Fruit fly (Drosophila melanogaster) whole organism, embryonic: ENCODE data around the gene yellow-e3.

Experiments used
- Atf-2 ChIP-seq: fragments of 200-800 bp; sonication (Bioruptor generic); optimal IDR thresholded peaks from 2 replicates; lab custom pipeline; 2016; ENCODE audit warnings: missing biosample characterization, missing genetic modification characterization
- Atf3 ChIP-seq: fragments of 200-800 bp; sonication (Bioruptor generic); optimal IDR thresholded peaks from 3 replicates; lab custom pipeline; 2016; ENCODE audit warnings: missing biosample characterization, missing genetic modification characterization
- Awh ChIP-seq: fragments of 200-800 bp; sonication (Bioruptor generic); IDR thresholded peaks from 2 replicates; pipeline ENCODE4, ENCODE4 v1.3.6; 2022; ENCODE audit warnings: missing biosample characterization, missing genetic modification characterization
- CG11456 ChIP-seq: fragments of 200-800 bp; sonication (Bioruptor generic); IDR thresholded peaks from 3 replicates; pipeline ENCODE4 v1.3.6; 2022; ENCODE audit warnings: missing biosample characterization, missing genetic modification characterization
- CG11696 ChIP-seq: fragments of 200-800 bp; sonication (Bioruptor generic); IDR thresholded peaks from 2 replicates; pipeline ENCODE4 v1.3.6; 2022; ENCODE audit warnings: missing biosample characterization, missing genetic modification characterization
- CG12391 ChIP-seq: fragments of 200-800 bp; sonication (Bioruptor generic); optimal IDR thresholded peaks from 3 replicates; lab custom pipeline; 2018; ENCODE audit warnings: missing biosample characterization, mild to moderate bottlenecking, missing genetic modification characterization, moderate library complexity
- CG13123 ChIP-seq: fragments of 200-800 bp; sonication (Bioruptor generic); optimal IDR thresholded peaks from 2 replicates; lab custom pipeline; 2016; ENCODE audit warnings: missing biosample characterization, missing genetic modification characterization
- CG13296 ChIP-seq: fragments of 200-800 bp; sonication (Bioruptor generic); optimal IDR thresholded peaks from 3 replicates; lab custom pipeline; 2018; ENCODE audit warnings: missing biosample characterization, mild to moderate bottlenecking, missing genetic modification characterization
- CG14710 ChIP-seq: fragments of 200-800 bp; sonication (Bioruptor generic); optimal IDR thresholded peaks from 3 replicates; lab custom pipeline; 2019; ENCODE audit warnings: missing biosample characterization, mild to moderate bottlenecking, missing genetic modification characterization, moderate library complexity
- CG14860 ChIP-seq: fragments of 200-800 bp; sonication (Bioruptor generic); IDR thresholded peaks from 3 replicates; pipeline ENCODE4 v1.3.6; 2022; ENCODE audit warnings: missing biosample characterization, missing genetic modification characterization; ENCODE audit not compliant: partially characterized antibody
- CG17359 ChIP-seq: fragments of 200-800 bp; sonication (Bioruptor generic); optimal IDR thresholded peaks from 3 replicates; lab custom pipeline; 2018; ENCODE audit warnings: missing biosample characterization, mild to moderate bottlenecking, missing genetic modification characterization, moderate library complexity
- CG18476 ChIP-seq: fragments of 200-800 bp; sonication (Bioruptor generic); optimal IDR thresholded peaks from 2 replicates; lab custom pipeline; 2016; ENCODE audit warnings: missing biosample characterization, mild to moderate bottlenecking, missing genetic modification characterization
- CG2120 ChIP-seq: fragments of 200-800 bp; sonication (Bioruptor generic); optimal IDR thresholded peaks from 3 replicates; lab custom pipeline; 2016; ENCODE audit warnings: missing biosample characterization, missing genetic modification characterization
- CG31388 ChIP-seq: fragments of 200-800 bp; sonication (Bioruptor generic); optimal IDR thresholded peaks from 2 replicates; lab custom pipeline; 2016; ENCODE audit warnings: missing biosample characterization, missing genetic modification characterization
- CG4730 ChIP-seq: fragments of 200-800 bp; sonication (Bioruptor generic); IDR thresholded peaks from 2 replicates; pipeline ENCODE4 v1.3.6; 2022; ENCODE audit warnings: missing biosample characterization, missing genetic modification characterization
- CG4820 ChIP-seq: fragments of 200-800 bp; sonication (Bioruptor generic); optimal IDR thresholded peaks from 3 replicates; lab custom pipeline; 2016; ENCODE audit warnings: missing biosample characterization, missing genetic modification characterization
- CG6254 ChIP-seq: fragments of 200-800 bp; sonication (Bioruptor generic); optimal IDR thresholded peaks from 3 replicates; lab custom pipeline; 2017; ENCODE audit warnings: mild to moderate bottlenecking, missing biosample characterization, missing genetic modification reagents, missing genetic modification characterization
- CG6689 ChIP-seq: fragments of 200-800 bp; sonication (Bioruptor generic); IDR thresholded peaks from 2 replicates; pipeline ENCODE4 v1.3.6; 2022; ENCODE audit warnings: missing biosample characterization, missing genetic modification characterization
- CG6854 ChIP-seq: fragments of 200-800 bp; sonication (Bioruptor generic); optimal IDR thresholded peaks from 3 replicates; lab custom pipeline; 2017; ENCODE audit warnings: missing biosample characterization, mild to moderate bottlenecking, missing genetic modification characterization
- CG7745 ChIP-seq: fragments of 200-800 bp; sonication (Bioruptor generic); optimal IDR thresholded peaks from 2 replicates; lab custom pipeline; 2018; ENCODE audit warnings: missing biosample characterization, mild to moderate bottlenecking, missing genetic modification characterization, moderate library complexity
- CG7786 ChIP-seq: fragments of 200-800 bp; sonication (Bioruptor generic); optimal IDR thresholded peaks from 2 replicates; lab custom pipeline; 2016; ENCODE audit warnings: missing biosample characterization, missing genetic modification characterization
- CG7839 ChIP-seq: fragments of 200-800 bp; sonication (Bioruptor generic); optimal IDR thresholded peaks from 3 replicates; lab custom pipeline; 2018; ENCODE audit warnings: missing biosample characterization, mild to moderate bottlenecking, missing genetic modification characterization, moderate library complexity
- CG7963 ChIP-seq: fragments of 200-800 bp; sonication (Bioruptor generic); IDR thresholded peaks from 3 replicates; pipeline ENCODE4 v1.3.6; 2022; ENCODE audit warnings: missing biosample characterization, missing genetic modification characterization; ENCODE audit not compliant: partially characterized antibody
- CG9609 ChIP-seq: fragments of 200-800 bp; sonication (Bioruptor generic); optimal IDR thresholded peaks from 3 replicates; lab custom pipeline; 2016; ENCODE audit warnings: missing biosample characterization, missing genetic modification characterization
- CTCF ChIP-seq: fragments of 200-800 bp; sonication (Bioruptor generic); optimal IDR thresholded peaks from 2 replicates; lab custom pipeline; 2017; ENCODE audit warnings: missing biosample characterization, mild to moderate bottlenecking, missing genetic modification characterization, moderate library complexity
- CkIIα-i1 ChIP-seq: fragments of 200-800 bp; sonication (Bioruptor generic); IDR thresholded peaks from 2 replicates; pipeline ENCODE4 v1.3.6; 2022; ENCODE audit warnings: missing biosample characterization, missing genetic modification characterization
- Fer1 ChIP-seq: fragments of 200-800 bp; sonication (Bioruptor generic); optimal IDR thresholded peaks from 2 replicates; lab custom pipeline; 2017; ENCODE audit warnings: missing biosample characterization, mild to moderate bottlenecking, missing genetic modification characterization
- HLH54F ChIP-seq: fragments of 200-800 bp; sonication (Bioruptor generic); optimal IDR thresholded peaks from 3 replicates; lab custom pipeline; 2016; ENCODE audit warnings: missing biosample characterization, missing genetic modification characterization
- Hey ChIP-seq: fragments of 200-800 bp; sonication (Bioruptor generic); optimal IDR thresholded peaks from 3 replicates; lab custom pipeline; 2018; ENCODE audit warnings: missing biosample characterization, mild to moderate bottlenecking, missing genetic modification characterization
- HmgZ ChIP-seq: fragments of 200-800 bp; sonication (Bioruptor generic); optimal IDR thresholded peaks from 2 replicates; lab custom pipeline; 2018; ENCODE audit warnings: missing biosample characterization, mild to moderate bottlenecking, missing genetic modification characterization
- MESR4 ChIP-seq: fragments of 200-800 bp; sonication (Bioruptor generic); optimal IDR thresholded peaks from 2 replicates; lab custom pipeline; 2018; ENCODE audit warnings: missing biosample characterization, mild to moderate bottlenecking, missing genetic modification characterization, moderate library complexity
- Rfx ChIP-seq: fragments of 200-800 bp; sonication (Bioruptor generic); IDR thresholded peaks from 2 replicates; pipeline ENCODE4 v1.3.6; 2022; ENCODE audit warnings: missing biosample characterization, missing genetic modification characterization
- TFAM ChIP-seq: fragments of 200-800 bp; sonication (Bioruptor generic); optimal IDR thresholded peaks from 2 replicates; lab custom pipeline; 2017; ENCODE audit warnings: missing biosample characterization, missing genetic modification characterization, inconsistent platforms
- cad ChIP-seq: fragments of >200 bp; optimal IDR thresholded peaks from 2 replicates; lab custom pipeline; 2017; ENCODE audit warnings: missing biosample characterization, missing genetic modification characterization
- cas ChIP-seq: fragments of 200-800 bp; sonication (Bioruptor generic); IDR thresholded peaks from 2 replicates; pipeline ENCODE4 v1.3.6; 2022; ENCODE audit warnings: missing biosample characterization, missing genetic modification characterization
- fd3F ChIP-seq: fragments of 200-800 bp; sonication (Bioruptor generic); optimal IDR thresholded peaks from 2 replicates; lab custom pipeline; 2018; ENCODE audit warnings: missing biosample characterization, mild to moderate bottlenecking, missing genetic modification characterization, moderate library complexity
- fu2 ChIP-seq: fragments of 200-800 bp; sonication (Bioruptor generic); optimal IDR thresholded peaks from 2 replicates; lab custom pipeline; 2016; ENCODE audit warnings: missing biosample characterization, missing genetic modification characterization
- gro ChIP-seq: fragments of 200-800 bp; sonication (Bioruptor generic); optimal IDR thresholded peaks from 2 replicates; lab custom pipeline; 2016; ENCODE audit warnings: missing biosample characterization, missing genetic modification characterization
- hbn ChIP-seq: fragments of 200-800 bp; sonication (Bioruptor generic); IDR thresholded peaks from 2 replicates; pipeline ENCODE4 v1.3.6; 2022; ENCODE audit warnings: missing biosample characterization, missing genetic modification characterization; ENCODE audit not compliant: partially characterized antibody
- knrl ChIP-seq: fragments of 200-800 bp; sonication (Bioruptor generic); IDR thresholded peaks from 3 replicates; pipeline ENCODE4 v1.3.6; 2022; ENCODE audit warnings: missing biosample characterization, missing genetic modification characterization; ENCODE audit not compliant: partially characterized antibody
- lola ChIP-seq, 3 experiments: fragments of >200 bp in 2 of 3; fragments of 200-800 bp in 1 of 3; sonication (Bioruptor generic) in 1 of 3; optimal IDR thresholded peaks; 2 replicates each; lab custom pipeline; 2017 to 2019; ENCODE audit warnings: missing biosample characterization in 3 of 3, missing genetic modification characterization in 3 of 3, mild to moderate bottlenecking in 1 of 3, moderate library complexity in 1 of 3
- pum ChIP-seq: fragments of 200-800 bp; sonication (Bioruptor generic); optimal IDR thresholded peaks from 2 replicates; lab custom pipeline; 2016; ENCODE audit warnings: missing biosample characterization, missing genetic modification characterization
- ro ChIP-seq: fragments of 200-800 bp; sonication (Bioruptor generic); IDR thresholded peaks from 2 replicates; pipeline ENCODE4 v1.3.6; 2022; ENCODE audit warnings: missing biosample characterization, missing genetic modification characterization
- salm ChIP-seq: fragments of 200-800 bp; sonication (Bioruptor generic); optimal IDR thresholded peaks from 2 replicates; lab custom pipeline; 2018; ENCODE audit warnings: missing biosample characterization, mild to moderate bottlenecking, missing genetic modification characterization
- slou ChIP-seq: fragments of 200-800 bp; sonication (Bioruptor generic); optimal IDR thresholded peaks from 3 replicates; lab custom pipeline; 2016; ENCODE audit warnings: missing biosample characterization, missing genetic modification characterization
- twi ChIP-seq: fragments of 200-800 bp; optimal IDR thresholded peaks from 2 replicates; lab custom pipeline; 2019; ENCODE audit warnings: missing biosample characterization, mild to moderate bottlenecking, missing genetic modification characterization, moderate library complexity
- tx ChIP-seq: fragments of 200-800 bp; sonication (Bioruptor generic); optimal IDR thresholded peaks from 2 replicates; lab custom pipeline; 2016; ENCODE audit warnings: missing biosample characterization, missing genetic modification characterization
- zen2 ChIP-seq: fragments of 200-800 bp; sonication (Bioruptor generic); IDR thresholded peaks from 3 replicates; pipeline ENCODE4 v1.3.6; 2022; ENCODE audit warnings: missing biosample characterization, missing genetic modification characterization; ENCODE audit not compliant: partially characterized antibody

The yellow-e3 gene

DNA sequence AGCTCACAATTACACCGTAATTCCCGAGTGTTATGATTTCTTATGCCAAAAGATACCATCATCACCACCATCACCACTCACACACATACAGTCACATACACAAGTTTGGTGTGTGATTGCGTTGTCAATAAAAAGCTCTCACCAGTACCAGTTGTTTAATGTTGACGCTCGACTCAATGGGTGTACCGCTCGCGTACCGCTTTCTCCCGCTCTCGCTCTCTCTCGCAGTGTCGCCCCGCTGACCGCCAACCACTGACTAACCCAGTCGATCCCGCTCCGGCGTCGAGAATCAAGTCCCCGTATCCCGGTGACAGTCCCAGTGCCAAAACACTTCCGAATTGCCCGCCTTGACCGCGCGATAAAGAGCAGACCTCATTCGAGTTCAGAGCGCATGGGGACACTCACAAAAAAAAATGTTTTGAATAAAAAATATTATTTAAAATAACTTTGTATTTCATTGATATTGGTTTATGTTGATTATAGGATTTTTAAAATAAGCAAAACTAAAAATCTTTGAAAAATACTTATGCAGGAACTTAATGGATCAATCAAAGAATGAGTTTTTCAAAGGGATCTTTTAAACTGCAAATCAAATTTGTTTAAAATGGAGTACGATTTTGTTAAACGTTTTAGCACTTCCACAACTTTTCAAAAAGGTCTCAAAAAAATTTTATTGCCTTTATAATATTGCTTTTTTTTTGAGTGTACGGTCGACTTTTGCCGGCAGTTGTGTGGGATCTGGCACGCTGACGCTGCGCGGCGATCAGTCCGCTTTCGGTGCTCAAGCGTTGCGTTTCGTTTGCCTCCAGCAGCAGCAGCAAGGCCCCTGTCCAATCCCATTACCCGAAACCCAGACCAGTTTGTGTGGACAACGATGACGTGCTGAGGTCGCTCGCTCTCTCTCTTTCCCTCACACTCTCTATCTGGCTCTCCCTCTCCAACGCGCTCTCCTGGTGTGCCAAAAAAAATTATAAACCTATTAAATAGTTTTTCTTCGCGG lies 40.2 kb downstream of the yellow-e3 start, which contains the start of gene Dic1 (continued):
- peak in 1 of 3 experiments; percentile 97 for TF ChIP-seq lola (GFP tag; optimal IDR thresholded peaks at IDR 0.05; lab: Kevin White, UChicago)
- peak; percentile 89 for TF ChIP-seq CG13123 (GFP tag; lab: Kevin White, UChicago)
- peak; percentile 89 for TF ChIP-seq twi (tag; lab: Kevin White, UChicago)
- peak; percentile 54 for TF ChIP-seq Hey (tag; lab: Kevin White, UChicago)
- peak; percentile 79 for TF ChIP-seq tx (GFP tag; lab: Kevin White, UChicago)
- TF ChIP-seq fd3F: peak; percentile 94
- peak; percentile 97 for TF ChIP-seq CG4820 (GFP tag; lab: Kevin White, UChicago)
- TF ChIP-seq slou (GFP tag; lab: Kevin White, UChicago): peak; percentile 95
- peak; percentile 94 for TF ChIP-seq salm
- TF ChIP-seq ro (GFP tag; lab: Robert Waterston, UW): peak; percentile 74
- TF ChIP-seq CG31388 (GFP tag; lab: Kevin White, UChicago): peak; percentile 85
- TF ChIP-seq CG13296 (GFP tag; lab: Kevin White, UChicago): peak; percentile 98
- peak; percentile 93 for TF ChIP-seq HLH54F (GFP tag; lab: Kevin White, UChicago)
- no peak for TF ChIP-seq CG7745 (tag; lab: Kevin White, UChicago)
- TF ChIP-seq cad: no peak
- peak; percentile 10 for TF ChIP-seq MESR4 (GFP tag; lab: Kevin White, UChicago)
- TF ChIP-seq cas: peak; percentile 70
- TF ChIP-seq CG7786: peak; percentile 91
- TF ChIP-seq pum: peak; percentile 89
- TF ChIP-seq CG11456 (GFP tag; lab: Robert Waterston, UW): peak; percentile 85
- TF ChIP-seq CG2120 (GFP tag; lab: Kevin White, UChicago): peak; percentile 97
- TF ChIP-seq HmgZ: peak; percentile 88
- TF ChIP-seq CG9609 (GFP tag; lab: Kevin White, UChicago): peak; percentile 89
- peak; percentile 57 for TF ChIP-seq CG11696 (GFP tag; lab: Robert Waterston, UW)
- TF ChIP-seq CG14860 (GFP tag; lab: Robert Waterston, UW): no peak
- peak; percentile 81 for TF ChIP-seq CG4730 (GFP tag; lab: Robert Waterston, UW)
- peak; percentile 98 for TF ChIP-seq CG17359 (tag; lab: Kevin White, UChicago)
- TF ChIP-seq CkIIα-i1: no peak; the same call in 1 of the 2 replicates
- TF ChIP-seq CG14710 (tag; lab: Kevin White, UChicago): peak; percentile 98
- peak; percentile 92 for TF ChIP-seq Atf-2 (GFP tag; lab: Kevin White, UChicago)
- TF ChIP-seq gro (GFP tag; lab: Kevin White, UChicago): peak; percentile 71
- TF ChIP-seq fu2 (GFP tag; lab: Kevin White, UChicago): peak; percentile 91
- peak; percentile 95 for TF ChIP-seq CG18476
- TF ChIP-seq Fer1: peak; percentile 98
- TF ChIP-seq CTCF (GFP tag; lab: Kevin White, UChicago): peak; percentile 63
- TF ChIP-seq CG6854: peak; percentile 98
- TF ChIP-seq TFAM (GFP tag; lab: Kevin White, UChicago): peak; percentile 65
- TF ChIP-seq CG7839 (tag; lab: Kevin White, UChicago): peak; percentile 98
- TF ChIP-seq CG6254: peak; percentile 95
- TF ChIP-seq CG6689 (GFP tag; lab: Robert Waterston, UW): peak; percentile 92
- TF ChIP-seq hbn (GFP tag; lab: Robert Waterston, UW): no peak
- TF ChIP-seq Awh (GFP tag; lab: Robert Waterston, UW): peak; percentile 72
- TF ChIP-seq CG12391 (tag; lab: Kevin White, UChicago): peak; percentile 97
- TF ChIP-seq knrl (GFP tag; lab: Robert Waterston, UW): no peak
- TF ChIP-seq Rfx (GFP tag; lab: Robert Waterston, UW): peak; percentile 93
- TF ChIP-seq zen2 (GFP tag; lab: Robert Waterston, UW): no peak
- peak; percentile 88 for TF ChIP-seq Atf3 (GFP tag; lab: Kevin White, UChicago)
- no peak; the same call in 2 of the 3 replicates for TF ChIP-seq CG7963 (GFP tag; lab: Robert Waterston, UW)
